Worm (Caenorhabditis elegans) whole organism, late embryonic: Measurements from ENCODE around the gene T01D3.3.

Experiments
- C08G9.2 ChIP-seq: sonication (generic microtip); optimal IDR thresholded peaks from 2 replicates; lab custom pipeline; 2016; ENCODE audit warnings: mild to moderate bottlenecking, missing genetic modification characterization, moderate library complexity, missing compliant biosample characterization
- C38D4.7 ChIP-seq: fragments of 200-800 bp; sonication (Bioruptor generic); optimal IDR thresholded peaks from 2 replicates; lab custom pipeline; 2018; ENCODE audit warnings: mild to moderate bottlenecking, missing genetic modification characterization, moderate library complexity, missing compliant biosample characterization
- F13H6.1 ChIP-seq: sonication (generic microtip); optimal IDR thresholded peaks from 2 replicates; lab custom pipeline; 2016; ENCODE audit warnings: missing genetic modification characterization, missing compliant biosample characterization
- K09A11.1 ChIP-seq: sonication (generic microtip); optimal IDR thresholded peaks from 2 replicates; lab custom pipeline; 2017; ENCODE audit warnings: antibody characterized with exemption, mild to moderate bottlenecking, missing genetic modification characterization, missing compliant biosample characterization; ENCODE audit not compliant: insufficient read depth
- ama-1 ChIP-seq: fragments of 150-350 bp; optimal IDR thresholded peaks from 2 replicates; lab custom pipeline; 2014
- ceh-14 ChIP-seq: sonication (generic microtip); optimal IDR thresholded peaks from 2 replicates; lab custom pipeline; 2016; ENCODE audit warnings: missing genotype, missing genetic modification characterization, missing compliant biosample characterization
- ceh-18 ChIP-seq: sonication (generic microtip); optimal IDR thresholded peaks from 2 replicates; lab custom pipeline; 2016; ENCODE audit warnings: missing genetic modification characterization, missing compliant biosample characterization
- ceh-2 ChIP-seq: sonication (generic microtip); optimal IDR thresholded peaks from 2 replicates; lab custom pipeline; 2016; ENCODE audit warnings: missing genotype, missing genetic modification characterization, missing compliant biosample characterization
- ceh-22 ChIP-seq: sonication (generic microtip); optimal IDR thresholded peaks from 2 replicates; lab custom pipeline; 2017; ENCODE audit warnings: missing biosample characterization, missing genetic modification characterization
- ceh-24 ChIP-seq: sonication (generic microtip); optimal IDR thresholded peaks from 2 replicates; lab custom pipeline; 2016; ENCODE audit warnings: mild to moderate bottlenecking, missing genetic modification characterization, missing compliant biosample characterization
- ceh-31 ChIP-seq: sonication (generic microtip); optimal IDR thresholded peaks from 2 replicates; lab custom pipeline; 2016; ENCODE audit warnings: missing genetic modification characterization, missing compliant biosample characterization
- ceh-34 ChIP-seq: sonication (generic microtip); optimal IDR thresholded peaks from 2 replicates; lab custom pipeline; 2016; ENCODE audit warnings: mild to moderate bottlenecking, missing genetic modification characterization, missing compliant biosample characterization
- ceh-48 ChIP-seq: sonication (generic microtip); optimal IDR thresholded peaks from 2 replicates; lab custom pipeline; 2016; ENCODE audit warnings: missing genetic modification characterization, inconsistent platforms, missing compliant biosample characterization
- ceh-9 ChIP-seq: sonication (generic microtip); optimal IDR thresholded peaks from 2 replicates; lab custom pipeline; 2016; ENCODE audit warnings: mild to moderate bottlenecking, missing genetic modification characterization, inconsistent platforms, missing compliant biosample characterization
- dve-1 ChIP-seq: sonication (generic microtip); optimal IDR thresholded peaks from 2 replicates; lab custom pipeline; 2017; ENCODE audit warnings: antibody characterized with exemption, mild to moderate bottlenecking, missing genetic modification characterization, missing compliant biosample characterization
- elt-2 ChIP-seq: sonication (generic microtip); optimal IDR thresholded peaks from 2 replicates; lab custom pipeline; 2016; ENCODE audit warnings: missing genetic modification reagents, missing genetic modification characterization, missing compliant biosample characterization
- fkh-6 ChIP-seq: sonication (generic microtip); optimal IDR thresholded peaks from 2 replicates; lab custom pipeline; 2016; ENCODE audit warnings: missing genetic modification characterization, missing compliant biosample characterization
- hlh-6 ChIP-seq: sonication (generic microtip); optimal IDR thresholded peaks from 2 replicates; lab custom pipeline; 2016; ENCODE audit warnings: missing genotype, missing genetic modification characterization, missing compliant biosample characterization
- lim-6 ChIP-seq: sonication (generic microtip); optimal IDR thresholded peaks from 2 replicates; lab custom pipeline; 2016; ENCODE audit warnings: missing genetic modification characterization, missing compliant biosample characterization
- mec-3 ChIP-seq: sonication (generic microtip); optimal IDR thresholded peaks from 2 replicates; lab custom pipeline; 2016; ENCODE audit warnings: borderline replicate concordance, missing genetic modification characterization, missing compliant biosample characterization
- nfya-1 ChIP-seq: sonication (generic microtip); optimal IDR thresholded peaks from 2 replicates; lab custom pipeline; 2017; ENCODE audit warnings: missing genetic modification characterization, mild to moderate bottlenecking, missing compliant biosample characterization, antibody characterized with exemption, moderate library complexity
- nhr-11 ChIP-seq: fragments of 150-350 bp; optimal IDR thresholded peaks from 2 replicates; lab custom pipeline; 2014; ENCODE audit warnings: missing biosample characterization, missing genetic modification characterization
- pat-9 ChIP-seq: fragments of 200-800 bp; sonication (Bioruptor generic); optimal IDR thresholded peaks from 2 replicates; lab custom pipeline; 2018; ENCODE audit warnings: mild to moderate bottlenecking, missing genetic modification characterization, moderate library complexity, missing compliant biosample characterization
- pha-4 ChIP-seq: fragments of 150-350 bp; optimal IDR thresholded peaks from 2 replicates; lab custom pipeline; 2018; ENCODE audit warnings: missing biosample characterization, missing genetic modification reagents, missing genetic modification characterization
- pros-1 ChIP-seq: fragments of 150-350 bp; optimal IDR thresholded peaks from 2 replicates; lab custom pipeline; 2014; ENCODE audit warnings: missing biosample characterization, missing genetic modification reagents, missing genetic modification characterization
- ref-2 ChIP-seq: sonication (generic microtip); optimal IDR thresholded peaks from 2 replicates; lab custom pipeline; 2016; ENCODE audit warnings: missing genetic modification characterization, missing compliant biosample characterization
- sox-2 ChIP-seq: fragments of 200-800 bp; sonication (Bioruptor generic); IDR thresholded peaks from 2 replicates; pipeline ENCODE4 v1.3.6; 2022; ENCODE audit warnings: missing genetic modification reagents, missing genetic modification characterization, missing compliant biosample characterization
- sox-4 ChIP-seq: sonication (generic microtip); optimal IDR thresholded peaks from 2 replicates; lab custom pipeline; 2017; ENCODE audit warnings: mild to moderate bottlenecking, missing genetic modification characterization, inconsistent platforms, missing compliant biosample characterization
- tbx-2 ChIP-seq: sonication (generic microtip); optimal IDR thresholded peaks from 2 replicates; lab custom pipeline; 2016; ENCODE audit warnings: missing genetic modification characterization, missing compliant biosample characterization
- tbx-7 ChIP-seq: sonication (generic microtip); optimal IDR thresholded peaks from 2 replicates; lab custom pipeline; 2016; ENCODE audit warnings: missing genotype, missing genetic modification characterization, missing compliant biosample characterization
- ttx-3 ChIP-seq: sonication (generic microtip); optimal IDR thresholded peaks from 2 replicates; lab custom pipeline; 2016; ENCODE audit warnings: missing genetic modification reagents, missing genetic modification characterization, missing compliant biosample characterization
- unc-42 ChIP-seq: sonication (generic microtip); optimal IDR thresholded peaks from 2 replicates; lab custom pipeline; 2016; ENCODE audit warnings: missing genotype, missing genetic modification characterization, missing compliant biosample characterization
- unc-55 ChIP-seq: sonication (generic microtip); optimal IDR thresholded peaks from 2 replicates; lab custom pipeline; 2017; ENCODE audit warnings: missing biosample characterization, missing genetic modification reagents, missing genetic modification characterization
- ztf-16 ChIP-seq: sonication (generic microtip); optimal IDR thresholded peaks from 2 replicates; lab custom pipeline; 2017; ENCODE audit warnings: missing genetic modification characterization, missing compliant biosample characterization

The T01D3.3 gene

DNA sequence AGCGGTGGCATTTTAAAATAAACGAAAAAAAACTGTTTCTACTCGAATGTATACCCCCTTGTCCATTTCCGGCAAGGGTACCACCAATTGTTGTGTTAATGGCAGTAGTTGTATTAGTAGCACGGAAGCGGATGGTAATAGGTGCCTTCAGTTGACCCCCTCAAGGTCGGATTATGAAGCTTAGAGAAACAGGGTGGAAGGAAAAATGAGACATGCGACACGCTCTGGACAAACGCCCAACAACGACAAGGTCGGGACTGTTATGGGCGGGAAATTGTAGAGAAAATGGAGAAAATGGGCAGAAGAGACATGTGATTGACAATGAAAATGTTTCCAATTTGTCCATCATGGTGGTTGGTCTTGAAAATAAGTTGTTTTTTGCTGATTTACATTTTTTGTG lies at the start of gene T01D3.3:
T01D3.3 (plus strand) TSS at position 312 of the 400 bp plus-strand sequence.
- peak; percentile 5 for TF ChIP-seq fkh-6 (tag; lab: Kevin White, UChicago)
- TF ChIP-seq ama-1 (lab: Kevin White, UChicago): no peak
- peak; percentile 31 for TF ChIP-seq pros-1 (tag; lab: Kevin White, UChicago)

DNA sequence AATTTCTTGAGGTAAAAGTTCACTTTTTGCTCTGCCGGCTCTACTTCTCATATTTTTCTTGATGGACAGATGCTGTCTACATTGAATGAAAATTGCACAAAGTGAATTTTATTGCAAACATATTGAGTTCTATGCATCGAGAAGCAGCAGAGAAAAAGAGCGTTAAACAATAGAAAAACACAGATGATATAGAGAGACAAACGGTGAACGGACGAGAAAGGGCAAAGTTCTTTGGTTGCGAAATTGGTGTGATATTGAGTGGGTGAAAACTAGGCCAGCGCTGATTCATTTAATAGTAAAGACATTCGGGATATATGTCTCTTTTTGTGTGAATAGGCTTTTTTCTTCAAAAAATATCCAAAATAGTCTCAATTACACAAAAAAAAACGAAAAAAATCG lies 49.7 kb upstream of the T01D3.3 start:
- TF ChIP-seq tbx-7 (tag; lab: Kevin White, UChicago) (no peak), elt-2 (tag; lab: Kevin White, UChicago) (no peak), ttx-3 (tag; lab: Kevin White, UChicago) (no peak), ceh-2 (tag; lab: Kevin White, UChicago) (no peak)
- TF ChIP-seq, all 69 proteins: peak for 0

DNA sequence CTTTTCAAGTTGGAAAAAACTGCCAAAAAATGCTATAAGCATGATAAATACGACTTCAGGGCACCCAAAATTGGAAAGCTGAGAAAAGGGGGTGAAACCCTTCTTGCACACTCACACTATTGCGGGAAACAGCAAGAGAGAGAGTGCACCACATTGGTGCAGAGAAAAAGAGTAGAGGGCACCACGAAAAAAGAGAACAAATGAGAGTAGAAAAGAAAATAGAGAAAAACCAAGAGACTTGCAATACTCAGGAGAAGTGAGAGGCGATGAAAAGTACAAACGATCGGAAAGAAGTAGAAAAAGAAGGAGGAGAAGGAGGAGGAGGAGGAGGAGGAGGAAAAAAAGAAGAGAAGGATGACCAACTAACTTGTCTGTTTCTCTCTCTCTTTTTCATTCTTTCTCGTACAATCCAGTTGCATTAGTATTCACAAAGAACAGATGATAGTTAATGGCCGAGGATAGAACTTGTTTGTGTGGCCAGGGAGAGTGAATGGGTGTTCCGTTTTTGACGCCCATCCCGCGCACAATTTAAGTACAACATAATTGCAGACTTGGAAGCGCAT lies 48.8 kb upstream of the T01D3.3 start:
- peak; percentile 52 for TF ChIP-seq unc-55 (GFP tag; lab: Kevin White, UChicago)
- TF ChIP-seq unc-42 (tag; lab: Kevin White, UChicago): peak; percentile 59
- TF ChIP-seq nhr-11: no peak
- TF ChIP-seq nfya-1: peak; percentile 65
- peak; percentile 22 for TF ChIP-seq pros-1 (tag; lab: Kevin White, UChicago)
- TF ChIP-seq tbx-2: peak; percentile 62
- TF ChIP-seq dve-1 (tag; lab: Kevin White, UChicago): peak; percentile 21
- TF ChIP-seq ref-2 (tag; lab: Kevin White, UChicago): peak; percentile 53
- no peak for TF ChIP-seq sox-2
- no peak for TF ChIP-seq hlh-6 (tag; lab: Kevin White, UChicago)
- peak; percentile 3 for TF ChIP-seq C08G9.2 (tag; lab: Kevin White, UChicago)
- TF ChIP-seq ceh-34 (tag; lab: Kevin White, UChicago): peak; percentile 55
- peak; percentile 5 for TF ChIP-seq K09A11.1 (tag; lab: Kevin White, UChicago)
- no peak for TF ChIP-seq pat-9
- peak; percentile 18 for TF ChIP-seq ceh-48 (tag; lab: Kevin White, UChicago)
- peak; percentile 20 for TF ChIP-seq F13H6.1
- peak; percentile 78 for TF ChIP-seq ceh-31 (tag; lab: Kevin White, UChicago)
- TF ChIP-seq ceh-18: peak; percentile 41

DNA sequence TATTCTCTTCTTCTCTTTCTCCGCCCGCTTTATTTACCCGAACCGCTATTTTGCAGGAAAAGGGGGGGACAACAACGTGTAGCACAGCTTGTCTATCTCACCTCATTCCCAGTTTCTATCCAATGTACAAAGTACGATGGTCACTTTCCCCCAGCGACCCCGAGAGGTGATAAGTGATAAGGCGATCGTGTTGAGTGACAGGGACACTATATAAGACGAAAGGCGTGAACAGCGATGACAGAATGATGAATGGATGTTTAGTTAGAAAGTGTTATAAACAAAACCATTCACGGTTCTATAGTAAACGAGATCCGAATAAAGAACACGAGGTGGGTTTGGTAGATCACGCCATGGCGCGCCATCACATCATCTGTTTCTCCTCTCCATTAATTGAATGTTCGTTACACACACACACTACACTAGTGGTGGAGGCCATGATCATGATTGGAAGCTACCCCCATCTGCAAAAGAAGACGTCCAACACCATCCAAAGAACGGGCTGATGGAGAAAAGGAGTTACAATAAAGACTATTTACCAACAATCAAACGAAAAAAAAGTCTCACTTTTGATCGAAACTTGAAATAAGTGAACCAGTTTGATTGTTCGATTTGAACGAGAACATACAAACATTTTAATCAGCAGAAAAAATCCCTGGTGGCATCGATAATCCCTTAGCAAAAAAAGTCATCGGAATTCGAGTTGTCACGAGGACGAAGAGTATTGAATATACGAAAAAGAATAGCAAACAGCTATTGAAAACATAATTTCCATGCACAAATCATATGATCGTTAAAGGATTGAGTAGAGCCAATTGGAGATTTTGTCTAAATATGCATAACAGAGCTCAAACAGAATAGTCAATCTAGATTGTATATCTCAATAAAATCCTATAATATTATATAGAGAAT lies 47.5 kb upstream of the T01D3.3 start:
- TF ChIP-seq tbx-7 (tag; lab: Kevin White, UChicago) (no peak), ceh-48 (tag; lab: Kevin White, UChicago) (no peak), C38D4.7 (no peak), pha-4 (tag; lab: Kevin White, UChicago) (no peak), lim-6 (tag; lab: Kevin White, UChicago) (no peak), mec-3 (tag; lab: Kevin White, UChicago) (no peak), F13H6.1 (no peak), unc-55 (GFP tag; lab: Kevin White, UChicago) (peak; percentile 57), sox-4 (no peak), ceh-22 (tag; lab: Kevin White, UChicago) (no peak), ceh-24 (tag; lab: Kevin White, UChicago) (no peak), ceh-9 (tag; lab: Kevin White, UChicago) (no peak), ref-2 (tag; lab: Kevin White, UChicago) (peak; percentile 29), ztf-16 (tag; lab: Kevin White, UChicago) (no peak), pat-9 (no peak), elt-2 (tag; lab: Kevin White, UChicago) (peak; percentile 53), ceh-14 (tag; lab: Kevin White, UChicago) (no peak), ama-1 (lab: Kevin White, UChicago) (no peak)
